Fruit fly (Drosophila melanogaster): ENCODE results near the gene Cftr.

Gene Cftr

dm6 chr3R:24543033-24543675, 560 bp downstream of the Cftr start (continued):
- TF ChIP-seq pan (optimal IDR thresholded peaks at IDR 0.05) (no peak), pan (GFP tag; optimal IDR thresholded peaks at IDR 0.05 in 1 of 2, IDR thresholded peaks at IDR 0.05 in 1 of 2) (peak in 1 of 2 experiments; percentile 96), dati (GFP tag; IDR thresholded peaks at IDR 0.05) (peak; percentile 69; the same call in 1 of the 2 replicates), org-1 (GFP tag; optimal IDR thresholded peaks at IDR 0.05) (peak; percentile 68), sr (GFP tag; IDR thresholded peaks at IDR 0.05) (peak; percentile 85; the same call in 2 of the 3 replicates), wdn (GFP tag; IDR thresholded peaks at IDR 0.05) (peak; percentile 92), CG8924 (tag; optimal IDR thresholded peaks at IDR 0.05) (peak; percentile 93), tna (GFP tag; IDR thresholded peaks at IDR 0.05; ENCODE audit: partially characterized antibody) (no peak), maf-S (GFP tag; optimal IDR thresholded peaks at IDR 0.05) (peak; percentile 71), CG4404 (GFP tag; IDR thresholded peaks at IDR 0.05) (peak; percentile 81), CG7745 (tag; optimal IDR thresholded peaks at IDR 0.05) (no peak), CG18764 (GFP tag; optimal IDR thresholded peaks at IDR 0.05) (peak; percentile 58), wor (GFP tag; IDR thresholded peaks at IDR 0.05) (peak; percentile 74), kni (GFP tag; optimal IDR thresholded peaks at IDR 0.05) (peak; percentile 19), CG32767 (GFP tag; IDR thresholded peaks at IDR 0.05) (peak; percentile 92), CG10565 (GFP tag; optimal IDR thresholded peaks at IDR 0.05) (peak; percentile 24), CG4617 (GFP tag; optimal IDR thresholded peaks at IDR 0.05; ENCODE audit: borderline replicate concordance) (no peak), insv (GFP tag; optimal IDR thresholded peaks at IDR 0.05) (peak in 1 of 2 experiments; percentile 46), ATbp (GFP tag; optimal IDR thresholded peaks at IDR 0.05) (peak; percentile 83), Sry-β (GFP tag; optimal IDR thresholded peaks at IDR 0.05) (no peak), CG34376 (GFP tag; optimal IDR thresholded peaks at IDR 0.05) (peak; percentile 81), C15 (GFP tag; IDR thresholded peaks at IDR 0.05) (peak; percentile 93), sob (GFP tag; IDR thresholded peaks at IDR 0.05) (peak; percentile 97), CG8290 (GFP tag; optimal IDR thresholded peaks at IDR 0.05) (no peak), CG8290 (tag; optimal IDR thresholded peaks at IDR 0.05) (no peak), Bdp1 (GFP tag; optimal IDR thresholded peaks at IDR 0.05) (peak; percentile 78), CG10543 (GFP tag; optimal IDR thresholded peaks at IDR 0.05) (peak; percentile 95), vfl (GFP tag; optimal IDR thresholded peaks at IDR 0.05) (peak; percentile 88), CG31224 (GFP tag; IDR thresholded peaks at IDR 0.05) (peak; percentile 89), CG18619 (GFP tag; optimal IDR thresholded peaks at IDR 0.05) (peak; percentile 91), sd (tag; optimal IDR thresholded peaks at IDR 0.05) (peak; percentile 91), CG13123 (GFP tag; optimal IDR thresholded peaks at IDR 0.05) (peak; percentile 89), lbe (GFP tag; optimal IDR thresholded peaks at IDR 0.05) (peak; percentile 93), Aef1 (GFP tag; IDR thresholded peaks at IDR 0.05) (peak; percentile 95), Rx (GFP tag; IDR thresholded peaks at IDR 0.05) (peak; percentile 84), bigmax (GFP tag; optimal IDR thresholded peaks at IDR 0.05) (no peak), ham (GFP tag; IDR thresholded peaks at IDR 0.05) (peak; percentile 83), ttk (GFP tag; IDR thresholded peaks at IDR 0.05) (peak; percentile 92), CG10959 (GFP tag; IDR thresholded peaks at IDR 0.05) (peak; percentile 78), CG7987 (GFP tag; optimal IDR thresholded peaks at IDR 0.05) (peak; percentile 63), CG12104 (GFP tag; optimal IDR thresholded peaks at IDR 0.05) (peak; percentile 92), CG15011 (GFP tag; optimal IDR thresholded peaks at IDR 0.05) (peak; percentile 90), gcm (GFP tag; optimal IDR thresholded peaks at IDR 0.05) (peak; percentile 79), CG10979 (tag; optimal IDR thresholded peaks at IDR 0.05) (peak; percentile 66), CG5180 (GFP tag; optimal IDR thresholded peaks at IDR 0.05) (peak; percentile 2), CG1529 (GFP tag; optimal IDR thresholded peaks at IDR 0.05) (peak; percentile 83), fd64A (GFP tag; optimal IDR thresholded peaks at IDR 0.05) (peak; percentile 82), D (optimal IDR thresholded peaks at IDR 0.05) (no peak), D (GFP tag; optimal IDR thresholded peaks at IDR 0.05) (peak; percentile 46), CG31441 (GFP tag; IDR thresholded peaks at IDR 0.05) (no peak; the same call in 1 of the 2 replicates), mam (GFP tag; optimal IDR thresholded peaks at IDR 0.05) (peak; percentile 94)
